Worm (Caenorhabditis elegans) whole organism, L1 larva: ENCODE measurements around the gene nhr-38.

Experiments used
- Y116A8C.19 ChIP-seq: sonication (generic microtip); optimal IDR thresholded peaks from 2 replicates; lab custom pipeline; 2016; ENCODE audit warnings: missing compliant biosample characterization, missing genetic modification characterization, borderline replicate concordance
- alr-1 ChIP-seq: fragments of 200-800 bp; sonication (Bioruptor generic); optimal IDR thresholded peaks from 2 replicates; lab custom pipeline; 2018; ENCODE audit warnings: borderline replicate concordance, mild to moderate bottlenecking, missing genetic modification characterization, missing compliant biosample characterization
- ama-1 ChIP-seq: fragments of 150-350 bp; optimal IDR thresholded peaks from 2 replicates; lab custom pipeline; 2014
- blmp-1 ChIP-seq: fragments of 150-350 bp; optimal IDR thresholded peaks from 2 replicates; lab custom pipeline; 2014; ENCODE audit warnings: missing biosample characterization, missing genetic modification characterization
- ceh-63 ChIP-seq: fragments of 200-800 bp; sonication (Bioruptor generic); optimal IDR thresholded peaks from 2 replicates; lab custom pipeline; 2018; ENCODE audit warnings: mild to moderate bottlenecking, missing genetic modification characterization, missing compliant biosample characterization
- ceh-82 ChIP-seq, 3 experiments: fragments of 150-350 bp in 1 of 3; sonication (generic microtip) in 2 of 3; optimal IDR thresholded peaks; 2 replicates each; lab custom pipeline; 2014 to 2017; ENCODE audit warnings: missing biosample characterization in 3 of 3, missing genetic modification characterization in 3 of 3
- ceh-88 ChIP-seq: fragments of 200-800 bp; sonication (Bioruptor generic); IDR thresholded peaks from 2 replicates; pipeline ENCODE4 v1.3.6; 2022; ENCODE audit warnings: missing genetic modification characterization, missing compliant biosample characterization
- ceh-90 ChIP-seq: sonication (generic microtip); optimal IDR thresholded peaks from 2 replicates; lab custom pipeline; 2016; ENCODE audit warnings: missing genetic modification characterization, missing compliant biosample characterization
- ces-1 ChIP-seq: fragments of 150-350 bp; optimal IDR thresholded peaks from 2 replicates; lab custom pipeline; 2014; ENCODE audit warnings: missing biosample characterization, missing genetic modification reagents, missing genetic modification characterization
- dpl-1 ChIP-seq, 3 experiments: fragments of 150-350 bp in 2 of 3; sonication (generic microtip) in 1 of 3; optimal IDR thresholded peaks; 2 replicates each; lab custom pipeline; 2014 to 2017; ENCODE audit warnings: missing biosample characterization in 3 of 3, missing genetic modification characterization in 3 of 3, missing genetic modification reagents in 3 of 3
- dsc-1 ChIP-seq: sonication (generic microtip); optimal IDR thresholded peaks from 2 replicates; lab custom pipeline; 2016; ENCODE audit warnings: mild to moderate bottlenecking, missing genetic modification characterization, missing compliant biosample characterization
- efl-1 ChIP-seq, 4 experiments: fragments of 150-350 bp; optimal IDR thresholded peaks in 3 of 4; peaks in 1 of 4; 1 replicate in 1 of 4; 2 replicates in 3 of 4; lab custom pipeline; 2014; ENCODE audit warnings: missing biosample characterization in 2 of 4, missing genetic modification characterization in 2 of 4, missing genetic modification reagents in 2 of 4
- efl-3 ChIP-seq: fragments of 200-800 bp; sonication (Bioruptor generic); optimal IDR thresholded peaks from 2 replicates; lab custom pipeline; 2018; ENCODE audit warnings: mild to moderate bottlenecking, missing genetic modification characterization, missing compliant biosample characterization
- elt-2 ChIP-seq: sonication (generic microtip); optimal IDR thresholded peaks from 2 replicates; lab custom pipeline; 2016; ENCODE audit warnings: missing genetic modification characterization, mild to moderate bottlenecking, inconsistent platforms, missing compliant biosample characterization, missing genetic modification reagents
- elt-3 ChIP-seq, 6 experiments: fragments of 150-350 bp in 1 of 6; sonication (generic microtip); optimal IDR thresholded peaks; 2 replicates each; lab custom pipeline; 2017 to 2018; ENCODE audit warnings: missing biosample characterization in 6 of 6, missing genetic modification characterization in 6 of 6, inconsistent platforms in 1 of 6
- hpl-2 ChIP-seq: fragments of 150-350 bp; optimal IDR thresholded peaks from 2 replicates; lab custom pipeline; 2014; ENCODE audit warnings: missing biosample characterization, missing genetic modification reagents, missing genetic modification characterization
- isw-1 ChIP-seq: fragments of 200-800 bp; sonication (Bioruptor generic); IDR thresholded peaks from 2 replicates; pipeline ENCODE4 v1.3.6; 2022; ENCODE audit warnings: missing genetic modification characterization, missing compliant biosample characterization
- lin-13 ChIP-seq: fragments of 150-350 bp; optimal IDR thresholded peaks from 2 replicates; lab custom pipeline; 2014; ENCODE audit warnings: missing biosample characterization, missing genetic modification reagents, missing genetic modification characterization
- lin-14 ChIP-seq: fragments of 200-800 bp; sonication (Bioruptor generic); optimal IDR thresholded peaks from 2 replicates; lab custom pipeline; 2018; ENCODE audit warnings: mild to moderate bottlenecking, missing genetic modification characterization, moderate library complexity, missing compliant biosample characterization
- lin-35 ChIP-seq, 2 experiments: fragments of 150-350 bp; optimal IDR thresholded peaks; 2 replicates each; lab custom pipeline; 2014; ENCODE audit warnings: missing biosample characterization in 2 of 2, missing genetic modification characterization in 2 of 2, missing genetic modification reagents in 2 of 2
- lin-39 ChIP-seq: fragments of 150-350 bp; optimal IDR thresholded peaks from 2 replicates; lab custom pipeline; 2014; ENCODE audit warnings: missing biosample characterization, missing genetic modification reagents, missing genetic modification characterization
- lir-3 ChIP-seq: sonication (generic microtip); optimal IDR thresholded peaks from 2 replicates; lab custom pipeline; 2016; ENCODE audit warnings: mild to moderate bottlenecking, missing genetic modification characterization, moderate library complexity, missing compliant biosample characterization; ENCODE audit not compliant: poor library complexity
- lsy-2 ChIP-seq, 2 experiments: fragments of 150-350 bp; optimal IDR thresholded peaks; 2 replicates each; lab custom pipeline; 2014; ENCODE audit warnings: missing biosample characterization in 2 of 2, missing genetic modification characterization in 2 of 2
- mdl-1 ChIP-seq, 2 experiments: fragments of 150-350 bp; optimal IDR thresholded peaks; 2 replicates each; lab custom pipeline; 2014 to 2017; ENCODE audit warnings: missing biosample characterization in 2 of 2, missing genetic modification characterization in 2 of 2, inconsistent platforms in 1 of 2
- mef-2 ChIP-seq: fragments of 150-350 bp; optimal IDR thresholded peaks from 2 replicates; lab custom pipeline; 2014; ENCODE audit warnings: missing biosample characterization, missing genetic modification characterization
- mep-1 ChIP-seq: fragments of 150-350 bp; optimal IDR thresholded peaks from 2 replicates; lab custom pipeline; 2014; ENCODE audit warnings: missing biosample characterization, missing genetic modification characterization
- nhr-19 ChIP-seq: fragments of 200-800 bp; sonication (Bioruptor generic); conservative IDR thresholded peaks from 2 replicates; pipeline ENCODE4 v1.3.6; 2022; ENCODE audit warnings: missing genetic modification characterization, missing compliant biosample characterization
- nhr-20 ChIP-seq: sonication (generic microtip); optimal IDR thresholded peaks from 2 replicates; lab custom pipeline; 2016; ENCODE audit warnings: mild to moderate bottlenecking, missing genetic modification characterization, missing compliant biosample characterization
- nhr-237 ChIP-seq: fragments of 150-350 bp; optimal IDR thresholded peaks from 2 replicates; lab custom pipeline; 2014; ENCODE audit warnings: missing biosample characterization, missing genetic modification characterization
- nhr-28 ChIP-seq: fragments of 150-350 bp; optimal IDR thresholded peaks from 2 replicates; lab custom pipeline; 2014; ENCODE audit warnings: missing biosample characterization, missing genetic modification characterization
- nhr-47 ChIP-seq: sonication (generic microtip); optimal IDR thresholded peaks from 2 replicates; lab custom pipeline; 2016; ENCODE audit warnings: mild to moderate bottlenecking, missing genetic modification characterization, moderate library complexity, missing compliant biosample characterization
- nhr-71 ChIP-seq: sonication (generic microtip); optimal IDR thresholded peaks from 2 replicates; lab custom pipeline; 2016; ENCODE audit warnings: mild to moderate bottlenecking, missing genetic modification characterization, moderate library complexity, missing compliant biosample characterization
- nhr-77 ChIP-seq: fragments of 150-350 bp; optimal IDR thresholded peaks from 2 replicates; lab custom pipeline; 2014; ENCODE audit warnings: missing biosample characterization, missing genetic modification characterization
- nhr-85 ChIP-seq: sonication (generic microtip); peaks from one replicate; lab custom pipeline; 2016; ENCODE audit warnings: missing genetic modification characterization, inconsistent platforms, missing compliant biosample characterization
- nhr-90 ChIP-seq: sonication (generic microtip); optimal IDR thresholded peaks from 2 replicates; lab custom pipeline; 2016; ENCODE audit warnings: mild to moderate bottlenecking, missing genetic modification characterization, missing compliant biosample characterization; ENCODE audit not compliant: poor library complexity
- rnt-1 ChIP-seq: sonication (generic microtip); optimal IDR thresholded peaks from 2 replicates; lab custom pipeline; 2016; ENCODE audit warnings: mild to moderate bottlenecking, missing genetic modification characterization, moderate library complexity, missing compliant biosample characterization
- skn-1 ChIP-seq: fragments of 150-350 bp; optimal IDR thresholded peaks from 2 replicates; lab custom pipeline; 2014; ENCODE audit warnings: missing biosample characterization, missing genetic modification characterization
- snu-23 ChIP-seq: sonication (generic microtip); optimal IDR thresholded peaks from 2 replicates; lab custom pipeline; 2016; ENCODE audit warnings: missing genetic modification characterization, missing compliant biosample characterization
- sptf-1 ChIP-seq: fragments of 150-350 bp; optimal IDR thresholded peaks from 2 replicates; lab custom pipeline; 2014; ENCODE audit warnings: missing biosample characterization, missing genetic modification characterization
- swsn-7 ChIP-seq: sonication (generic microtip); optimal IDR thresholded peaks from 2 replicates; lab custom pipeline; 2016; ENCODE audit warnings: missing genetic modification characterization, missing compliant biosample characterization
- tbx-2 ChIP-seq: sonication (generic microtip); optimal IDR thresholded peaks from 2 replicates; lab custom pipeline; 2016; ENCODE audit warnings: missing genetic modification characterization, missing compliant biosample characterization
- unc-62 ChIP-seq: fragments of 150-350 bp; optimal IDR thresholded peaks from 2 replicates; lab custom pipeline; 2014; ENCODE audit warnings: missing biosample characterization, missing genetic modification reagents, missing genetic modification characterization
- zip-4 ChIP-seq: fragments of 200-800 bp; sonication (Bioruptor generic); optimal IDR thresholded peaks from 2 replicates; lab custom pipeline; 2018; ENCODE audit warnings: mild to moderate bottlenecking, missing genetic modification characterization, moderate library complexity, missing compliant biosample characterization

nhr-38 gene

DNA sequence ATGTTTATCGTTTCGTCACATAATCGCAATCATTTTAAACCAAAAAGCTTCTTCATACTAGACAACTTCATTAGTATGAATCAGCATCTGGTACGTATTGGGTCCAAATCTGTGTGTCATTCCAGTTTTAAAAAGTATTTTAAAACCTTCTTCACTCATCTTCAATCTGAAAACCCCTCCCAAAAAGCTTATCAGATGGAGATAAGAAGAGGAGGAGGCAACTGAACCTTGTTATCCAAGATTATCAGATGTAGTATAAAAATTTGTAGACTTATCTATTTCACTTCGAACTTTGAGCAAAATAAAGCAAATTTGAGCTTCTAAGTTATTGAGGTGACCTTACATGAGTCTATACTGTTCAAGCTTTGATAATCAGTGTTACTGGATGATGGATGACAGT, at the start of gene nhr-38:
nhr-38 (plus strand) TSS at position 301 of the 400 bp plus-strand sequence.
- TF ChIP-seq unc-62 (GFP tag; lab: Kevin White, UChicago) (no peak), efl-3 (GFP tag; lab: Kevin White, UChicago) (no peak), ceh-82 (tag; optimal IDR thresholded peaks at IDR 0.05; lab: Kevin White, UChicago) (no peak), ceh-88 (GFP tag; lab: Robert Waterston, UW) (no peak), dsc-1 (tag; lab: Kevin White, UChicago) (peak; percentile 0), skn-1 (tag; lab: Kevin White, UChicago) (no peak)

DNA sequence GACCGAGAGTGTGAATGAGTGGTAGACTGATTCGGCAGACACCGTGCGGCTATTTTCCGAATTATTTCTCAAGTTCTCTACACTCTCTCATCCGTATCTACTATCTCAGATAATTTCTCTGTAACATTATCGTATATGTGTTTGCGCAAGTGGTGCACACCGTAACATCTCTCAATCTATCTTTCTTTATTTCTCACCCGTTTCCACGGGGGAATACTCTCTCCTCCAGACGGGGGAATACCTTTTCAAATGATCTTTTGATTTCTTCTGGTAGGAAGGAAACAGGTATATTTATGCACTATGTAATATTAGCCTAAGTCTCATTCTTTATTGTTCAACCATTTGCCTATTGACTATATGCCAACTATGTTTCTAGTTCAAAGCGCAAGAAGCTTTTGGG, 42.9 kb upstream of the nhr-38 start:
- TF ChIP-seq ceh-63 (GFP tag; lab: Kevin White, UChicago) (no peak), elt-2 (tag; lab: Kevin White, UChicago) (peak; percentile 4), hpl-2 (GFP tag; lab: Kevin White, UChicago) (no peak), mep-1 (peak; percentile 17), nhr-19 (GFP tag; lab: Robert Waterston, UW) (no peak), lsy-2 (tag; optimal IDR thresholded peaks at IDR 0.05; lab: Kevin White, UChicago) (peak in 1 of 2 experiments; percentile 10), nhr-85 (tag; lab: Kevin White, UChicago) (peak; percentile 73), lin-14 (GFP tag; lab: Kevin White, UChicago) (peak; percentile 11), isw-1 (GFP tag; lab: Robert Waterston, UW) (no peak), nhr-47 (tag; lab: Kevin White, UChicago) (peak; percentile 0)

DNA sequence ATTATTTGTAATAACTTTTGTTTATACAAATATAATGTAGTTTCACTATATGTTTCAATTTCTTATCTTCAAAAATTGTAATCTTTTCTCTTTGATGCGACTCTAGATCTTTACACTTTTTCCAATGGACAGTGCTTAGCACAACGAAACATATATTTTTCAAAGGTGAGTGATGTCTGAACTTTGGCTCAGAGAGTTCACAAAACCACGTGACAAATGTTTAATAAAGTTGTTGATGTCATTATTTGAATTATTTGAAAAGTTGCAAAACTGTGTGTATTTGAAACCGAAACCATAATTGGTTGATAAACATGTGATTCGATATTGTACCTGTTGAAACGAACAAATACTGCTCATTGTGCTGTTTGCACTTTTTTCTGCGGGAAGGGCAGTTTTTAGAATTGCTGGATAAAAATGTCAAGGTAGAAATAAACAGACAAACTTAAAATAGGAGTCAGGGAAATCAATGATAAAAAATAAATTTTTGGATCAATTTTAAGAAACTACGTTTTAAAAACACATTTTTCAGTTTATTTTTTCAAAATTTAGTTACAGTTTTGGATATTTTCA, 41.8 kb upstream of the nhr-38 start:
- TF ChIP-seq elt-2 (tag; lab: Kevin White, UChicago) = peak; percentile 65
- TF ChIP-seq nhr-237 = no peak
- no peak for TF ChIP-seq lin-39
- TF ChIP-seq lin-35 (GFP tag; optimal IDR thresholded peaks at IDR 0.05; lab: Kevin White, UChicago) = peak in 1 of 2 experiments; percentile 14
- TF ChIP-seq efl-1 (optimal IDR thresholded peaks at IDR 0.05; lab: Kevin White, UChicago) = no peak
- peak in 1 of 2 experiments; percentile 56 for TF ChIP-seq efl-1 (GFP tag; optimal IDR thresholded peaks at IDR 0.05 in 1 of 2; lab: Kevin White, UChicago)
- TF ChIP-seq mdl-1 (tag; optimal IDR thresholded peaks at IDR 0.05; lab: Kevin White, UChicago) = peak in 1 of 2 experiments; percentile 31
- TF ChIP-seq zip-4 = no peak
- TF ChIP-seq snu-23 (GFP tag; lab: Kevin White, UChicago) = peak; percentile 23
- TF ChIP-seq ces-1 (GFP tag; lab: Kevin White, UChicago) = no peak
- TF ChIP-seq nhr-47 (tag; lab: Kevin White, UChicago) = no peak
- peak; percentile 77 for TF ChIP-seq nhr-20
- peak; percentile 64 for TF ChIP-seq nhr-71 (tag; lab: Kevin White, UChicago)
- peak; percentile 10; the same call in 1 of the 2 replicates for TF ChIP-seq nhr-19 (GFP tag; lab: Robert Waterston, UW)
- TF ChIP-seq lin-14 (GFP tag; lab: Kevin White, UChicago) = peak; percentile 46

DNA sequence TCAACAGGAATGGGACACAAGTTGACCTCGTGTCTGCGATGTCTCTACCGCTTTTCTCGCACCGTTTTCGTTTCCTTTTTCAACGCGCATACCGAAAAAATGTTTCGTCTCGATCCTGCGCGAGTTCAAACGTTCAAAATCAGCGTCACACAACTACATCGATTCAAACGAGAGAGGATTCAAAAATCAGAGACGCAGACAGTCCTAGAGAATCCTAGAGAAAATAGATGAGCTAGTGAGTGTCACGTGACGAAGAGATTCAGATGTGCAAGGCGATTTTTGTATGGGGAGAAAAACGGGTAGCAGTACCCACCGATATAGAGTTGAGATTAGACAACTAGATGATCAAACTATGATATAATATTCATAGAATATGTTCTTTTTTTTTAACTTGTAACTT, 40.0 kb upstream of the nhr-38 start:
- peak; percentile 98 for TF ChIP-seq nhr-85 (tag; lab: Kevin White, UChicago)
- TF ChIP-seq efl-3 (GFP tag; lab: Kevin White, UChicago) = peak; percentile 12
- no peak for TF ChIP-seq alr-1 (tag; lab: Kevin White, UChicago)
- no peak for TF ChIP-seq Y116A8C.19 (tag; lab: Kevin White, UChicago)
- peak; percentile 30 for TF ChIP-seq lin-39
- no peak for TF ChIP-seq mef-2
- TF ChIP-seq lir-3 = peak; percentile 19
- TF ChIP-seq elt-3 (tag; optimal IDR thresholded peaks at IDR 0.05; lab: Kevin White, UChicago) = peak in 2 of 6 experiments; percentile 2 to 68
- peak; percentile 67 for TF ChIP-seq nhr-47 (tag; lab: Kevin White, UChicago)
- peak; percentile 86 for TF ChIP-seq snu-23 (GFP tag; lab: Kevin White, UChicago)
- peak; percentile 86 for TF ChIP-seq lin-14 (GFP tag; lab: Kevin White, UChicago)
- TF ChIP-seq lin-35 (GFP tag; optimal IDR thresholded peaks at IDR 0.05; lab: Kevin White, UChicago) = peak; percentile 39 to 75
- peak; percentile 33 for TF ChIP-seq nhr-77 (tag; lab: Kevin White, UChicago)
- TF ChIP-seq blmp-1 = peak; percentile 77
- peak; percentile 96 for TF ChIP-seq nhr-20
- no peak for TF ChIP-seq ceh-90 (tag; lab: Kevin White, UChicago)
- peak; percentile 35 to 70 for TF ChIP-seq lsy-2 (tag; optimal IDR thresholded peaks at IDR 0.05; lab: Kevin White, UChicago)
- TF ChIP-seq dpl-1 (GFP tag; optimal IDR thresholded peaks at IDR 0.05; lab: Kevin White, UChicago) = peak; percentile 25 to 42 (median 38)
- peak; percentile 74 for TF ChIP-seq nhr-90 (tag; lab: Kevin White, UChicago)
- peak; percentile 35 for TF ChIP-seq tbx-2 (tag; lab: Kevin White, UChicago)
- TF ChIP-seq ceh-82 (tag; optimal IDR thresholded peaks at IDR 0.05; lab: Kevin White, UChicago) = peak in 2 of 3 experiments; percentile 1 to 31
- TF ChIP-seq ama-1 (lab: Kevin White, UChicago) = peak; percentile 9
- TF ChIP-seq lin-13 (GFP tag; lab: Kevin White, UChicago) = peak; percentile 1
- TF ChIP-seq nhr-28 (tag; lab: Kevin White, UChicago) = no peak
- TF ChIP-seq sptf-1 (tag; lab: Kevin White, UChicago) = no peak
- peak; percentile 67 for TF ChIP-seq rnt-1 (tag; lab: Kevin White, UChicago)
- peak; percentile 59 for TF ChIP-seq swsn-7 (tag; lab: Kevin White, UChicago)
- TF ChIP-seq mdl-1 (tag; optimal IDR thresholded peaks at IDR 0.05; lab: Kevin White, UChicago) = peak; percentile 8 to 70
